Fruit fly (Drosophila melanogaster) whole organism, embryonic: ENCODE measurements around the gene PGAP1.
A peak's percentile ranks its signal among the peaks of the same experiment; 100 is the strongest.

Source experiments
- ATbp ChIP-seq: fragments of 200-800 bp; sonication (Bioruptor generic); optimal IDR thresholded peaks from 2 replicates; lab custom pipeline; 2017; ENCODE audit warnings: missing biosample characterization, mild to moderate bottlenecking, missing genetic modification characterization, missing genetic modification reagents
- Ada2b ChIP-seq: fragments of 200-800 bp; sonication (Bioruptor generic); IDR thresholded peaks from 2 replicates; pipeline ENCODE4 v1.3.6; 2022; ENCODE audit warnings: missing biosample characterization, missing genetic modification characterization
- CG10431 ChIP-seq: fragments of 200-800 bp; sonication (Bioruptor generic); optimal IDR thresholded peaks from 3 replicates; lab custom pipeline; 2018; ENCODE audit warnings: missing biosample characterization, mild to moderate bottlenecking, missing genetic modification characterization
- CG12942 ChIP-seq: fragments of 200-800 bp; sonication (Bioruptor generic); optimal IDR thresholded peaks from 3 replicates; lab custom pipeline; 2016; ENCODE audit warnings: missing biosample characterization, missing genetic modification characterization
- CG13894 ChIP-seq: fragments of 200-800 bp; sonication (Bioruptor generic); optimal IDR thresholded peaks from 3 replicates; lab custom pipeline; 2018; ENCODE audit warnings: missing biosample characterization, mild to moderate bottlenecking, missing genetic modification characterization, moderate library complexity
- CG17328 ChIP-seq: fragments of 200-800 bp; sonication (Bioruptor generic); IDR thresholded peaks from 2 replicates; pipeline ENCODE4 v1.3.6; 2022; ENCODE audit warnings: missing biosample characterization, missing genetic modification characterization
- CG18262 ChIP-seq: fragments of 200-800 bp; optimal IDR thresholded peaks from 3 replicates; lab custom pipeline; 2019; ENCODE audit warnings: missing biosample characterization, mild to moderate bottlenecking, missing genetic modification characterization, moderate library complexity
- CG18619 ChIP-seq: fragments of 200-800 bp; sonication (Bioruptor generic); optimal IDR thresholded peaks from 3 replicates; lab custom pipeline; 2017; ENCODE audit warnings: missing biosample characterization, mild to moderate bottlenecking, missing genetic modification characterization
- CG2199 ChIP-seq: fragments of 200-800 bp; sonication (Bioruptor generic); IDR thresholded peaks from 3 replicates; pipeline ENCODE4 v1.3.6; 2022; ENCODE audit warnings: missing biosample characterization, missing genetic modification characterization
- CG2875 ChIP-seq: fragments of 200-800 bp; sonication (Bioruptor generic); optimal IDR thresholded peaks from 2 replicates; lab custom pipeline; 2017; ENCODE audit warnings: missing biosample characterization, mild to moderate bottlenecking, missing genetic modification characterization, missing genetic modification reagents
- CG2889 ChIP-seq: fragments of 200-800 bp; sonication (Bioruptor generic); IDR thresholded peaks from 3 replicates; pipeline ENCODE4 v1.3.6; 2022; ENCODE audit warnings: missing biosample characterization, missing genetic modification characterization
- CG3065 ChIP-seq: fragments of 200-800 bp; sonication (Bioruptor generic); optimal IDR thresholded peaks from 2 replicates; lab custom pipeline; 2016; ENCODE audit warnings: missing biosample characterization, missing genetic modification characterization
- CG31224 ChIP-seq: fragments of 200-800 bp; sonication (Bioruptor generic); IDR thresholded peaks from 2 replicates; pipeline ENCODE4 v1.3.6; 2022; ENCODE audit warnings: missing biosample characterization, missing genetic modification characterization
- CG34376 ChIP-seq: fragments of 200-800 bp; sonication (Bioruptor generic); optimal IDR thresholded peaks from 2 replicates; lab custom pipeline; 2018; ENCODE audit warnings: missing biosample characterization, mild to moderate bottlenecking, missing genetic modification characterization
- CG34422 ChIP-seq: fragments of 200-800 bp; sonication (Bioruptor generic); IDR thresholded peaks from 3 replicates; pipeline ENCODE4 v1.3.6; 2022; ENCODE audit warnings: missing biosample characterization, missing genetic modification characterization
- CG5953 ChIP-seq: fragments of 200-800 bp; sonication (Bioruptor generic); IDR thresholded peaks from 2 replicates; pipeline ENCODE4 v1.3.6; 2022; ENCODE audit warnings: missing biosample characterization, missing genetic modification characterization
- CG6272 ChIP-seq: fragments of 200-800 bp; sonication (Bioruptor generic); IDR thresholded peaks from 2 replicates; pipeline ENCODE4 v1.3.6; 2022; ENCODE audit warnings: missing biosample characterization, missing genetic modification characterization
- CG7745 ChIP-seq: fragments of 200-800 bp; sonication (Bioruptor generic); optimal IDR thresholded peaks from 2 replicates; lab custom pipeline; 2018; ENCODE audit warnings: missing biosample characterization, mild to moderate bottlenecking, missing genetic modification characterization, moderate library complexity
- CG7963 ChIP-seq: fragments of 200-800 bp; sonication (Bioruptor generic); IDR thresholded peaks from 3 replicates; pipeline ENCODE4 v1.3.6; 2022; ENCODE audit warnings: missing biosample characterization, missing genetic modification characterization; ENCODE audit not compliant: partially characterized antibody
- CG8089 ChIP-seq: fragments of 200-800 bp; sonication (Bioruptor generic); optimal IDR thresholded peaks from 3 replicates; lab custom pipeline; 2016; ENCODE audit warnings: missing biosample characterization, missing genetic modification characterization
- CG8944 ChIP-seq: fragments of 200-800 bp; sonication (Bioruptor generic); optimal IDR thresholded peaks from 3 replicates; lab custom pipeline; 2016; ENCODE audit warnings: missing biosample characterization, missing genetic modification characterization
- Ets97D ChIP-seq: fragments of 200-800 bp; sonication (Bioruptor generic); optimal IDR thresholded peaks from 3 replicates; lab custom pipeline; 2016; ENCODE audit warnings: missing biosample characterization, missing genetic modification characterization
- HLH3B ChIP-seq: fragments of 200-800 bp; sonication (Bioruptor generic); IDR thresholded peaks from 2 replicates; pipeline ENCODE4 v1.3.6; 2022; ENCODE audit warnings: missing biosample characterization, missing genetic modification characterization
- Hmr ChIP-seq: fragments of 200-800 bp; sonication (Bioruptor generic); optimal IDR thresholded peaks from 3 replicates; lab custom pipeline; 2017; ENCODE audit warnings: mild to moderate bottlenecking, missing biosample characterization, missing genetic modification reagents, missing genetic modification characterization
- Lpt ChIP-seq: fragments of >200 bp; optimal IDR thresholded peaks from 2 replicates; lab custom pipeline; 2018; ENCODE audit warnings: missing biosample characterization, missing genetic modification characterization
- MESR4 ChIP-seq: fragments of 200-800 bp; sonication (Bioruptor generic); optimal IDR thresholded peaks from 2 replicates; lab custom pipeline; 2018; ENCODE audit warnings: missing biosample characterization, mild to moderate bottlenecking, missing genetic modification characterization, moderate library complexity
- MTF-1 ChIP-seq: fragments of 200-800 bp; sonication (Bioruptor generic); optimal IDR thresholded peaks from 2 replicates; lab custom pipeline; 2018; ENCODE audit warnings: missing biosample characterization, mild to moderate bottlenecking, missing genetic modification characterization, borderline replicate concordance
- Mes4 ChIP-seq: fragments of 200-800 bp; sonication (Bioruptor generic); optimal IDR thresholded peaks from 2 replicates; lab custom pipeline; 2016; ENCODE audit warnings: missing biosample characterization, missing genetic modification characterization
- NFAT ChIP-seq: fragments of 200-800 bp; sonication (Bioruptor generic); IDR thresholded peaks from 2 replicates; pipeline ENCODE4 v1.3.6; 2022; ENCODE audit warnings: missing biosample characterization, missing genetic modification characterization
- Optix ChIP-seq: fragments of 200-800 bp; sonication (Bioruptor generic); IDR thresholded peaks from 3 replicates; pipeline ENCODE4 v1.3.6; 2022; ENCODE audit warnings: missing biosample characterization, missing genetic modification characterization
- TFAM ChIP-seq: fragments of 200-800 bp; sonication (Bioruptor generic); optimal IDR thresholded peaks from 2 replicates; lab custom pipeline; 2017; ENCODE audit warnings: missing biosample characterization, missing genetic modification characterization, inconsistent platforms
- ap ChIP-seq: fragments of 200-800 bp; sonication (Bioruptor generic); IDR thresholded peaks from 2 replicates; pipeline ENCODE4 v1.3.6; 2022; ENCODE audit warnings: missing biosample characterization, missing genetic modification characterization
- btn ChIP-seq: fragments of 200-800 bp; sonication (Bioruptor generic); optimal IDR thresholded peaks from 2 replicates; lab custom pipeline; 2016; ENCODE audit warnings: missing biosample characterization, missing genetic modification characterization
- dimm ChIP-seq: fragments of 200-800 bp; sonication (Bioruptor generic); IDR thresholded peaks from 2 replicates; pipeline ENCODE4 v1.3.6; 2022; ENCODE audit warnings: missing biosample characterization, missing genetic modification characterization
- dmrt11E ChIP-seq: fragments of 200-800 bp; sonication (Bioruptor generic); optimal IDR thresholded peaks from 3 replicates; lab custom pipeline; 2018; ENCODE audit warnings: missing biosample characterization, mild to moderate bottlenecking, missing genetic modification characterization, moderate library complexity
- fd3F ChIP-seq: fragments of 200-800 bp; sonication (Bioruptor generic); optimal IDR thresholded peaks from 2 replicates; lab custom pipeline; 2018; ENCODE audit warnings: missing biosample characterization, mild to moderate bottlenecking, missing genetic modification characterization, moderate library complexity
- gt ChIP-seq: fragments of 200-800 bp; sonication (Bioruptor generic); IDR thresholded peaks from 2 replicates; pipeline ENCODE4 v1.3.6; 2022; ENCODE audit warnings: missing biosample characterization, missing genetic modification characterization
- insv ChIP-seq, 2 experiments: fragments of 200-800 bp; sonication (Bioruptor generic); optimal IDR thresholded peaks; 3 replicates each; lab custom pipeline; 2016 to 2018; ENCODE audit warnings: missing biosample characterization in 2 of 2, missing genetic modification characterization in 2 of 2
- onecut ChIP-seq: fragments of 200-800 bp; sonication (Bioruptor generic); IDR thresholded peaks from 2 replicates; pipeline ENCODE4 v1.3.6; 2022; ENCODE audit warnings: missing biosample characterization, missing genetic modification characterization
- otp ChIP-seq: fragments of 200-800 bp; sonication (Bioruptor generic); IDR thresholded peaks from 3 replicates; pipeline ENCODE4, ENCODE4 v1.3.6; 2022; ENCODE audit warnings: missing biosample characterization, missing genetic modification characterization
- repo ChIP-seq: fragments of 200-800 bp; sonication (Bioruptor generic); optimal IDR thresholded peaks from 2 replicates; lab custom pipeline; 2016; ENCODE audit warnings: missing biosample characterization, missing genetic modification characterization
- ro ChIP-seq: fragments of 200-800 bp; sonication (Bioruptor generic); IDR thresholded peaks from 2 replicates; pipeline ENCODE4 v1.3.6; 2022; ENCODE audit warnings: missing biosample characterization, missing genetic modification characterization
- sens-2 ChIP-seq: fragments of 200-800 bp; sonication (Bioruptor generic); IDR thresholded peaks from 2 replicates; pipeline ENCODE4 v1.3.6; 2022; ENCODE audit warnings: missing biosample characterization, missing genetic modification characterization
- sob ChIP-seq: fragments of 200-800 bp; sonication (Bioruptor generic); IDR thresholded peaks from 2 replicates; pipeline ENCODE4 v1.3.6; 2022; ENCODE audit warnings: missing biosample characterization, missing genetic modification characterization
- tll ChIP-seq, 2 experiments: fragments of 200-800 bp in 1 of 2; fragments of >200 bp in 1 of 2; sonication (Bioruptor generic) in 1 of 2; optimal IDR thresholded peaks; 2 replicates each; lab custom pipeline; 2017 to 2019; ENCODE audit warnings: missing biosample characterization in 2 of 2, missing genetic modification characterization in 2 of 2, mild to moderate bottlenecking in 1 of 2, moderate library complexity in 1 of 2
- vnd ChIP-seq: fragments of 200-800 bp; sonication (Bioruptor generic); IDR thresholded peaks from 3 replicates; pipeline ENCODE4 v1.3.6; 2022; ENCODE audit warnings: missing biosample characterization, missing genetic modification characterization; ENCODE audit not compliant: partially characterized antibody

PGAP1 gene

DNA sequence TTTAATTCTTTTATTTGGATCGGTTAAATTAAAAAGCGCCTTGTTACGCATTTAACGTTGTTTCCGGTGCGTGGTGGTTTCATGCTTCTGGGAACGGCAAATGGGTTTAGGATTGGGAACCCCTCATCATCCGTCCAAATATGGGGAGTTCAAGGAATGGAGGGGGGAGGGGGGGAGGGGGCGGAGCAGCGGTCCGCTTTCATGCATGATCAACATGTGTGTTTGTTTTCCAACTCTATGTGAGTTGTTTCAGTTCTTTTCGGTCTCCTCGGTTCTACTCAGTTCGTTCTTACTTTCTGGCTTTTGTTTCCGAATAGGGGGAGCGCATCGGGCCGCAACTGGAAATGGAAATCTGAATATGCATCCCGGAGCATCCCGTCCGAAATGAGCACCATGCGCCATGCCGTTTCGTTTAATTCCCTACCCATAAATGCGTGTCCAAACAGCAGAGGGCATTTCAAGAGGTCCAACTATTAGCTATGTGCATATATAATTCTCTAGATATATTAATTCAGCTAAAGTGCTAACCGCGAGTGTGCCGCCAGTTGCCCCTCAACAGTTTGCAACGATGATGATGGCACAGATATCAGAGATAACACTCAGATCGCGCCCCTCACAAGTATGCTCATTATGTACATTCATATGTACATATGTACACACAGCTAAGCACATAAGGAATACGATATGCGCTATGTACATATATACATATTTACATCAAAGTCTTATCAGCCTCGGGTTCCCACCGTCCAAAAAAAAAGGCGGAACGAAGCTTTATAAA lies 11.7 kb downstream of the PGAP1 start (continued):
- TF ChIP-seq btn (GFP tag; lab: Kevin White, UChicago) (peak; percentile 88), CG13894 (peak; percentile 91), dmrt11E (peak; percentile 86), vnd (GFP tag; lab: Robert Waterston, UW) (no peak), ap (GFP tag; lab: Robert Waterston, UW) (peak; percentile 54), TFAM (GFP tag; lab: Kevin White, UChicago) (peak; percentile 84), CG18262 (tag; lab: Kevin White, UChicago) (peak; percentile 82), Hmr (peak; percentile 96), tll (GFP tag; optimal IDR thresholded peaks at IDR 0.05; lab: Kevin White, UChicago) (peak in 1 of 2 experiments; percentile 56), insv (GFP tag; optimal IDR thresholded peaks at IDR 0.05; lab: Kevin White, UChicago) (peak; percentile 36 to 83), NFAT (GFP tag; lab: Robert Waterston, UW) (peak; percentile 80), CG17328 (peak; percentile 90), onecut (peak; percentile 93), CG7963 (GFP tag; lab: Robert Waterston, UW) (no peak), gt (GFP tag; lab: Robert Waterston, UW) (peak; percentile 71), CG10431 (GFP tag; lab: Kevin White, UChicago) (peak; percentile 96), repo (GFP tag; lab: Kevin White, UChicago) (peak; percentile 87), CG34376 (peak; percentile 95), fd3F (GFP tag; lab: Kevin White, UChicago) (peak; percentile 94), sob (GFP tag; lab: Robert Waterston, UW) (peak; percentile 92), Lpt (GFP tag; lab: Kevin White, UChicago) (no peak), CG8944 (GFP tag; lab: Kevin White, UChicago) (peak; percentile 82), CG2199 (GFP tag; lab: Robert Waterston, UW) (no peak), CG2889 (GFP tag; lab: Robert Waterston, UW) (no peak), CG31224 (GFP tag; lab: Robert Waterston, UW) (peak; percentile 68), otp (peak; percentile 94), CG18619 (peak; percentile 92), CG3065 (GFP tag; lab: Kevin White, UChicago) (peak; percentile 65), CG8089 (GFP tag; lab: Kevin White, UChicago) (peak; percentile 94), CG5953 (GFP tag; lab: Robert Waterston, UW) (peak; percentile 91), MESR4 (GFP tag; lab: Kevin White, UChicago) (peak; percentile 23), Ada2b (GFP tag; lab: Robert Waterston, UW) (peak; percentile 68), CG7745 (peak; percentile 95), sens-2 (GFP tag; lab: Robert Waterston, UW) (peak; percentile 85), CG2875 (peak; percentile 97), Mes4 (peak; percentile 92), ATbp (GFP tag; lab: Kevin White, UChicago) (peak; percentile 99), HLH3B (GFP tag; lab: Robert Waterston, UW) (peak; percentile 89), CG12942 (GFP tag; lab: Kevin White, UChicago) (peak; percentile 81), Optix (GFP tag; lab: Robert Waterston, UW) (peak; percentile 71; the same call in 1 of the 3 replicates), MTF-1 (GFP tag; lab: Kevin White, UChicago) (peak; percentile 98), CG6272 (GFP tag; lab: Robert Waterston, UW) (no peak), ro (GFP tag; lab: Robert Waterston, UW) (no peak), Ets97D (peak; percentile 71), dimm (GFP tag; lab: Robert Waterston, UW) (no peak), CG34422 (GFP tag; lab: Robert Waterston, UW) (peak; percentile 74; the same call in 2 of the 3 replicates)
